Worm (Caenorhabditis elegans) whole organism, young adult: ENCODE results near the gene F12F6.1.

Source experiments
- B0336.3 ChIP-seq: fragments of 200-800 bp; sonication (Bioruptor generic); IDR thresholded peaks from 2 replicates; pipeline ENCODE4 v1.3.6; 2022; ENCODE audit warnings: missing genetic modification characterization, missing compliant biosample characterization
- C06A6.2 ChIP-seq: fragments of 200-800 bp; sonication (Bioruptor generic); conservative IDR thresholded peaks from 2 replicates; pipeline ENCODE4 v1.3.6; 2022; ENCODE audit warnings: missing genetic modification characterization, missing compliant biosample characterization
- C17E4.6 ChIP-seq: fragments of 200-800 bp; sonication (Bioruptor generic); IDR thresholded peaks from 2 replicates; pipeline ENCODE4 v1.3.6; 2022; ENCODE audit warnings: missing genetic modification reagents, missing genetic modification characterization, missing compliant biosample characterization
- D2030.7 ChIP-seq: fragments of 200-800 bp; sonication (Bioruptor generic); IDR thresholded peaks from 2 replicates; pipeline ENCODE4 v1.3.6; 2022; ENCODE audit warnings: missing genetic modification reagents, missing genetic modification characterization, missing compliant biosample characterization
- F37B4.10 ChIP-seq: fragments of 200-800 bp; sonication (Bioruptor generic); IDR thresholded peaks from 2 replicates; pipeline ENCODE4 v1.3.6; 2022; ENCODE audit warnings: missing genetic modification characterization, missing compliant biosample characterization
- F39B2.1 ChIP-seq: fragments of 200-800 bp; sonication (Bioruptor generic); IDR thresholded peaks from 2 replicates; pipeline ENCODE4 v1.3.6; 2022; ENCODE audit warnings: missing genetic modification reagents, missing genetic modification characterization, missing compliant biosample characterization
- F49E8.2 ChIP-seq: sonication (generic microtip); optimal IDR thresholded peaks from 3 replicates; lab custom pipeline; 2017; ENCODE audit warnings: missing genetic modification characterization, mild to moderate bottlenecking, missing compliant biosample characterization, antibody characterized with exemption, moderate library complexity; ENCODE audit not compliant: insufficient read depth
- F57C9.4 ChIP-seq: sonication (generic microtip); optimal IDR thresholded peaks from 2 replicates; lab custom pipeline; 2017; ENCODE audit warnings: mild to moderate bottlenecking, missing genetic modification characterization, missing compliant biosample characterization
- K12H6.12 ChIP-seq: fragments of 200-800 bp; sonication (Bioruptor generic); optimal IDR thresholded peaks from 2 replicates; lab custom pipeline; 2018; ENCODE audit warnings: mild to moderate bottlenecking, missing genetic modification characterization, missing compliant biosample characterization
- ZK185.1 ChIP-seq: sonication (generic microtip); optimal IDR thresholded peaks from 2 replicates; lab custom pipeline; 2016; ENCODE audit warnings: mild to moderate bottlenecking, missing genetic modification characterization, missing compliant biosample characterization; ENCODE audit not compliant: poor library complexity, severe bottlenecking
- akir-1 ChIP-seq: fragments of 200-800 bp; sonication (Bioruptor generic); optimal IDR thresholded peaks from 2 replicates; lab custom pipeline; 2018; ENCODE audit warnings: mild to moderate bottlenecking, missing genetic modification characterization, moderate library complexity, missing compliant biosample characterization
- athp-1 ChIP-seq: sonication (generic microtip); optimal IDR thresholded peaks from 2 replicates; lab custom pipeline; 2017; ENCODE audit warnings: mild to moderate bottlenecking, missing genetic modification characterization, missing compliant biosample characterization
- attf-3 ChIP-seq: fragments of 200-800 bp; sonication (Bioruptor generic); conservative IDR thresholded peaks from 2 replicates; pipeline ENCODE4 v1.3.6; 2022; ENCODE audit warnings: missing genetic modification reagents, missing genetic modification characterization, missing compliant biosample characterization
- attf-5 ChIP-seq: fragments of 200-800 bp; sonication (Bioruptor generic); optimal IDR thresholded peaks from 2 replicates; lab custom pipeline; 2018; ENCODE audit warnings: mild to moderate bottlenecking, missing genetic modification characterization, missing compliant biosample characterization
- cebp-1 ChIP-seq, 2 experiments: fragments of 200-800 bp in 1 of 2; sonication (Bioruptor generic) in 1 of 2; sonication (generic microtip) in 1 of 2; IDR thresholded peaks in 1 of 2; optimal IDR thresholded peaks in 1 of 2; 2 replicates each; pipeline versions ENCODE4 v1.3.6 to Lab custom; 2017 to 2022; ENCODE audit warnings: missing compliant biosample characterization in 2 of 2, missing genetic modification characterization in 2 of 2, mild to moderate bottlenecking in 1 of 2, missing genetic modification reagents in 1 of 2, moderate library complexity in 1 of 2
- ceh-100 ChIP-seq: fragments of 200-800 bp; sonication (Bioruptor generic); IDR thresholded peaks from 2 replicates; pipeline ENCODE4 v1.3.6; 2022; ENCODE audit warnings: missing genetic modification reagents, missing genetic modification characterization, missing compliant biosample characterization
- dox-1 ChIP-seq: fragments of 200-800 bp; sonication (Bioruptor generic); IDR thresholded peaks from 2 replicates; pipeline ENCODE4 v1.3.6; 2022; ENCODE audit warnings: missing genetic modification reagents, missing genetic modification characterization, missing compliant biosample characterization
- dpl-1 ChIP-seq: fragments of 150-350 bp; optimal IDR thresholded peaks from 2 replicates; lab custom pipeline; 2014; ENCODE audit warnings: missing biosample characterization, missing genetic modification reagents, missing genetic modification characterization
- efl-1 ChIP-seq: fragments of 150-350 bp; optimal IDR thresholded peaks from 2 replicates; lab custom pipeline; 2014; ENCODE audit warnings: missing biosample characterization, missing genetic modification reagents, missing genetic modification characterization
- egl-18 ChIP-seq: fragments of 200-800 bp; sonication (Bioruptor generic); IDR thresholded peaks from 2 replicates; pipeline ENCODE4 v1.3.6; 2022; ENCODE audit warnings: missing genetic modification reagents, missing genetic modification characterization, missing compliant biosample characterization
- egl-44 ChIP-seq: fragments of 200-800 bp; sonication (Bioruptor generic); IDR thresholded peaks from 2 replicates; pipeline ENCODE4 v1.3.6; 2022; ENCODE audit warnings: missing genetic modification reagents, missing genetic modification characterization, missing compliant biosample characterization
- ekl-4 ChIP-seq: fragments of 200-800 bp; sonication (Bioruptor generic); IDR thresholded peaks from 2 replicates; pipeline ENCODE4 v1.3.6; 2022; ENCODE audit warnings: missing genetic modification reagents, missing genetic modification characterization, missing compliant biosample characterization
- gei-17 ChIP-seq: fragments of 200-800 bp; sonication (Bioruptor generic); optimal IDR thresholded peaks from 2 replicates; lab custom pipeline; 2018; ENCODE audit warnings: mild to moderate bottlenecking, missing genetic modification characterization, missing compliant biosample characterization
- lag-1 ChIP-seq: fragments of 200-800 bp; sonication (Bioruptor generic); IDR thresholded peaks from 2 replicates; pipeline ENCODE4 v1.3.6; 2022; ENCODE audit warnings: missing genetic modification reagents, missing genetic modification characterization, missing compliant biosample characterization
- let-526 ChIP-seq: fragments of 200-800 bp; sonication (Bioruptor generic); IDR thresholded peaks from 2 replicates; pipeline ENCODE4 v1.3.6; 2022; ENCODE audit warnings: missing genetic modification reagents, missing genetic modification characterization, missing compliant biosample characterization
- let-607 ChIP-seq, 2 experiments: fragments of 200-800 bp in 1 of 2; sonication (Bioruptor generic) in 1 of 2; sonication (generic microtip) in 1 of 2; optimal IDR thresholded peaks; 2 replicates each; lab custom pipeline; 2016 to 2018; ENCODE audit warnings: mild to moderate bottlenecking in 2 of 2, missing compliant biosample characterization in 2 of 2, missing genetic modification characterization in 2 of 2, moderate library complexity in 2 of 2, missing genotype in 1 of 2
- lin-35 ChIP-seq, 3 experiments: fragments of 150-350 bp in 2 of 3; sonication (generic microtip) in 1 of 3; optimal IDR thresholded peaks; 2 replicates each; lab custom pipeline; 2014 to 2018; ENCODE audit warnings: missing biosample characterization in 3 of 3, missing genetic modification characterization in 3 of 3, missing genetic modification reagents in 3 of 3
- lin-40 ChIP-seq: sonication (generic microtip); optimal IDR thresholded peaks from 2 replicates; lab custom pipeline; 2016; ENCODE audit warnings: missing genetic modification characterization, mild to moderate bottlenecking, missing compliant biosample characterization, missing genotype, missing genetic modification reagents
- lin-54 ChIP-seq: fragments of 200-800 bp; sonication (Bioruptor generic); optimal IDR thresholded peaks from 2 replicates; lab custom pipeline; 2018; ENCODE audit warnings: mild to moderate bottlenecking, missing genetic modification characterization, missing compliant biosample characterization
- lsl-1 ChIP-seq: fragments of 200-800 bp; sonication (Bioruptor generic); optimal IDR thresholded peaks from 2 replicates; lab custom pipeline; 2018; ENCODE audit warnings: mild to moderate bottlenecking, missing genetic modification characterization, moderate library complexity, missing compliant biosample characterization
- madf-3 ChIP-seq: fragments of 200-800 bp; sonication (Bioruptor generic); IDR thresholded peaks from 2 replicates; pipeline ENCODE4 v1.3.6; 2022; ENCODE audit warnings: missing genetic modification reagents, missing genetic modification characterization, missing compliant biosample characterization
- madf-6 ChIP-seq: fragments of 200-800 bp; sonication (Bioruptor generic); IDR thresholded peaks from 2 replicates; pipeline ENCODE4 v1.3.6; 2022; ENCODE audit warnings: missing genetic modification reagents, missing genetic modification characterization, missing compliant biosample characterization
- mcd-1 ChIP-seq: fragments of 200-800 bp; sonication (Bioruptor generic); IDR thresholded peaks from 2 replicates; pipeline ENCODE4 v1.3.6; 2022; ENCODE audit warnings: missing genetic modification reagents, missing genetic modification characterization, missing compliant biosample characterization
- nfyb-1 ChIP-seq: fragments of 200-800 bp; sonication (Bioruptor generic); IDR thresholded peaks from 2 replicates; pipeline ENCODE4 v1.3.6; 2022; ENCODE audit warnings: missing genetic modification reagents, missing genetic modification characterization, missing compliant biosample characterization
- nhr-27 ChIP-seq: fragments of 200-800 bp; sonication (Bioruptor generic); optimal IDR thresholded peaks from 2 replicates; lab custom pipeline; 2018; ENCODE audit warnings: mild to moderate bottlenecking, missing genetic modification characterization, moderate library complexity, missing compliant biosample characterization
- nhr-80 ChIP-seq: sonication (generic microtip); optimal IDR thresholded peaks from 2 replicates; lab custom pipeline; 2016; ENCODE audit warnings: missing genetic modification characterization, missing compliant biosample characterization
- nhr-90 ChIP-seq: sonication (generic microtip); optimal IDR thresholded peaks from 2 replicates; lab custom pipeline; 2016; ENCODE audit warnings: missing genotype, mild to moderate bottlenecking, missing genetic modification characterization, missing compliant biosample characterization
- rcor-1 ChIP-seq: fragments of 200-800 bp; sonication (Bioruptor generic); IDR thresholded peaks from 2 replicates; pipeline ENCODE4 v1.3.6; 2022; ENCODE audit warnings: missing genetic modification reagents, missing genetic modification characterization, missing compliant biosample characterization
- repo-1 ChIP-seq: sonication (generic microtip); optimal IDR thresholded peaks from 2 replicates; lab custom pipeline; 2017; ENCODE audit warnings: mild to moderate bottlenecking, missing genetic modification characterization, missing compliant biosample characterization
- rpc-1 ChIP-seq, 2 experiments: fragments of 150-350 bp in 1 of 2; sonication (generic microtip) in 1 of 2; optimal IDR thresholded peaks; 2 replicates each; lab custom pipeline; 2014 to 2018; ENCODE audit warnings: missing biosample characterization in 1 of 2, missing genetic modification characterization in 1 of 2, missing genetic modification reagents in 1 of 2, missing genotype in 1 of 2
- snpc-3.4 ChIP-seq: sonication (generic microtip); optimal IDR thresholded peaks from 2 replicates; lab custom pipeline; 2017; ENCODE audit warnings: missing genetic modification characterization, mild to moderate bottlenecking, missing compliant biosample characterization, antibody characterized with exemption, moderate library complexity, missing genotype, missing genetic modification reagents
- snpc-4 ChIP-seq, 5 experiments: fragments of 150-350 bp in 1 of 5; sonication (generic microtip) in 4 of 5; optimal IDR thresholded peaks; 2 replicates each; lab custom pipeline; 2014 to 2018; ENCODE audit warnings: missing genetic modification characterization in 5 of 5, missing biosample characterization in 3 of 5, antibody characterized with exemption in 2 of 5, mild to moderate bottlenecking in 2 of 5, missing compliant biosample characterization in 2 of 5, missing genotype in 2 of 5, moderate library complexity in 2 of 5, missing genetic modification reagents in 1 of 5
- zfh-2 ChIP-seq: fragments of 200-800 bp; sonication (Bioruptor generic); conservative IDR thresholded peaks from 2 replicates; pipeline ENCODE4 v1.3.6; 2022; ENCODE audit warnings: missing genetic modification reagents, missing genetic modification characterization, missing compliant biosample characterization
- ztf-25 ChIP-seq: fragments of 200-800 bp; sonication (Bioruptor generic); IDR thresholded peaks from 2 replicates; pipeline ENCODE4 v1.3.6; 2022; ENCODE audit warnings: missing genetic modification reagents, missing genetic modification characterization, missing compliant biosample characterization
- ztf-26 ChIP-seq: sonication (generic microtip); optimal IDR thresholded peaks from 2 replicates; lab custom pipeline; 2017; ENCODE audit warnings: missing genetic modification characterization, missing compliant biosample characterization

The F12F6.1 gene

ce11 chrIV:11566146-11566545 lies 17.6 kb upstream of the F12F6.1 start, which contains the start of gene sec-24.1 (continued):
- no peak for TF ChIP-seq lag-1 (GFP tag; lab: Robert Waterston, UW)
- TF ChIP-seq D2030.7 (GFP tag; lab: Robert Waterston, UW): peak; percentile 63
- no peak for TF ChIP-seq ztf-25 (GFP tag; lab: Robert Waterston, UW)
- peak; percentile 75 for TF ChIP-seq dox-1 (GFP tag; lab: Robert Waterston, UW)
- TF ChIP-seq dpl-1: peak; percentile 59
- TF ChIP-seq athp-1 (tag; lab: Kevin White, UChicago): peak; percentile 32
- peak; percentile 84 for TF ChIP-seq lin-40 (tag; lab: Kevin White, UChicago)
- no peak for TF ChIP-seq let-526 (GFP tag; lab: Robert Waterston, UW)
- peak; percentile 71 for TF ChIP-seq lsl-1 (GFP tag; lab: Kevin White, UChicago)
- TF ChIP-seq attf-3 (GFP tag; lab: Robert Waterston, UW): peak; percentile 54; the same call in 1 of the 2 replicates
- peak; percentile 9 for TF ChIP-seq nhr-80 (tag; lab: Kevin White, UChicago)
- TF ChIP-seq C06A6.2 (GFP tag; lab: Robert Waterston, UW): peak; percentile 60; the same call in 1 of the 2 replicates
- TF ChIP-seq rcor-1 (GFP tag; lab: Robert Waterston, UW): peak; percentile 79; the same call in 1 of the 2 replicates
- peak; percentile 51 for TF ChIP-seq efl-1 (GFP tag; lab: Kevin White, UChicago)
- no peak for TF ChIP-seq F37B4.10
- no peak for TF ChIP-seq nhr-27 (tag; lab: Kevin White, UChicago)
- TF ChIP-seq ztf-26 (tag; lab: Kevin White, UChicago): peak; percentile 18
- TF ChIP-seq lin-35 (GFP tag; optimal IDR thresholded peaks at IDR 0.05; lab: Kevin White, UChicago): peak in 1 of 3 experiments; percentile 94
- TF ChIP-seq ZK185.1 (tag; lab: Kevin White, UChicago): peak; percentile 58
- no peak for TF ChIP-seq nhr-90 (tag; lab: Kevin White, UChicago)
- no peak for TF ChIP-seq F39B2.1 (GFP tag; lab: Robert Waterston, UW)
- TF ChIP-seq gei-17 (GFP tag; lab: Kevin White, UChicago): peak; percentile 4
- peak; percentile 59; the same call in 1 of the 2 replicates for TF ChIP-seq nfyb-1 (GFP tag; lab: Robert Waterston, UW)
- peak; percentile 62 for TF ChIP-seq snpc-3.4 (tag; lab: Kevin White, UChicago)
- peak; percentile 56 for TF ChIP-seq attf-5 (GFP tag; lab: Kevin White, UChicago)
- TF ChIP-seq akir-1 (GFP tag; lab: Kevin White, UChicago): no peak
- peak; percentile 15 for TF ChIP-seq rpc-1 (optimal IDR thresholded peaks at IDR 0.05; lab: Kevin White, UChicago)
- no peak for TF ChIP-seq rpc-1 (tag; optimal IDR thresholded peaks at IDR 0.05; lab: Kevin White, UChicago)
- peak; percentile 6 for TF ChIP-seq repo-1
- peak; percentile 55; the same call in 1 of the 2 replicates for TF ChIP-seq zfh-2 (GFP tag; lab: Robert Waterston, UW)
- 0 out of 2 replicates have a peak, but pooled peaks have one; percentile 31 for TF ChIP-seq egl-44 (GFP tag; lab: Robert Waterston, UW)
- peak; percentile 86 for TF ChIP-seq lin-54 (GFP tag; lab: Kevin White, UChicago)
- peak; percentile 60; the same call in 1 of the 2 replicates for TF ChIP-seq madf-6 (GFP tag; lab: Robert Waterston, UW)
- TF ChIP-seq ekl-4 (GFP tag; lab: Robert Waterston, UW): peak; percentile 47; the same call in 1 of the 2 replicates
- peak; percentile 98 for TF ChIP-seq let-607 (tag; optimal IDR thresholded peaks at IDR 0.05; lab: Kevin White, UChicago)
- TF ChIP-seq egl-18: no peak
- peak; percentile 76 for TF ChIP-seq F49E8.2 (tag; lab: Kevin White, UChicago)
- TF ChIP-seq madf-3 (GFP tag; lab: Robert Waterston, UW): 0 out of 2 replicates have a peak, but pooled peaks have one; percentile 37
- TF ChIP-seq mcd-1 (GFP tag; lab: Robert Waterston, UW): peak; percentile 87
- no peak for TF ChIP-seq F57C9.4 (tag; lab: Kevin White, UChicago)
- peak; percentile 57; the same call in 1 of the 2 replicates for TF ChIP-seq ceh-100 (GFP tag; lab: Robert Waterston, UW)
- TF ChIP-seq C17E4.6 (GFP tag; lab: Robert Waterston, UW): peak; percentile 15; the same call in 1 of the 2 replicates
- peak; percentile 74 for TF ChIP-seq B0336.3 (GFP tag; lab: Robert Waterston, UW)
- TF ChIP-seq cebp-1 (GFP tag; IDR thresholded peaks at IDR 0.05; lab: Robert Waterston, UW): no peak
- TF ChIP-seq cebp-1 (tag; optimal IDR thresholded peaks at IDR 0.05; lab: Kevin White, UChicago): peak; percentile 71
- no peak for TF ChIP-seq snpc-4 (GFP tag; optimal IDR thresholded peaks at IDR 0.05; lab: Kevin White, UChicago)
- peak; percentile 41 to 55 (median 46) for TF ChIP-seq snpc-4 (tag; optimal IDR thresholded peaks at IDR 0.05; lab: Kevin White, UChicago)
- peak; percentile 22 for TF ChIP-seq K12H6.12 (tag; lab: Kevin White, UChicago)
